Worm (Caenorhabditis elegans): ENCODE results near the gene Y49F6A.11.

Gene Y49F6A.11

DNA sequence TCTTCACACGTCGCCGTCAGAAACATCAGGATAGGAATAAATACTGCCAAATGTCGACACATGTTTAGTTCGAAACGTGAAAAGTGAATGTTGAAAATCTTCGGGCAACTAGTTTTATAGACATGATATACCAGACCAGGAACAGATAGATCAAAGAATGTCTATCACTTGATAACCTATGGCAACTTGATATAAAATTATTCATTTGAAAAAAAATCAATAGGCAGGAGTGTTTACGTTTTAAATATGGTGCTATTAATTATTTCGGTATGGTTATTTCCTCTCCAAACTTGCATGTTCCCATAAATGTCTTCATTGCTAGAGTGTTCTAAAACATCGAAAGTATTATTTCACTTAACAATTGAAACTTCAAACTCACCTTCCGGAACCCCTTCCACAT, 37.1 kb downstream of the Y49F6A.11 start, which contains the start of gene W10G11.2:
W10G11.2 (minus strand) TSS at position 101 of the 400 bp plus-strand sequence.
- TF ChIP-seq syd-9 (tag; optimal IDR thresholded peaks at IDR 0.05) (no peak), sox-2 (GFP tag; IDR thresholded peaks at IDR 0.05) (no peak), ref-2 (tag; optimal IDR thresholded peaks at IDR 0.05) (no peak), unc-3 (GFP tag; conservative IDR thresholded peaks at IDR 0.05) (no peak), unc-3 (tag; optimal IDR thresholded peaks at IDR 0.05) (no peak), fax-1 (tag; optimal IDR thresholded peaks at IDR 0.05) (no peak), npax-4 (tag; optimal IDR thresholded peaks at IDR 0.05) (no peak), dmd-4 (tag; optimal IDR thresholded peaks at IDR 0.05; ENCODE audit: borderline replicate concordance) (no peak), ceh-18 (tag; optimal IDR thresholded peaks at IDR 0.05) (no peak), ttx-3 (tag; optimal IDR thresholded peaks at IDR 0.05) (no peak), che-1 (tag; optimal IDR thresholded peaks at IDR 0.05) (no peak), hlh-13 (GFP tag; optimal IDR thresholded peaks at IDR 0.05) (no peak), nhr-11 (tag; optimal IDR thresholded peaks at IDR 0.05) (no peak), nhr-232 (tag; optimal IDR thresholded peaks at IDR 0.05) (no peak)

DNA sequence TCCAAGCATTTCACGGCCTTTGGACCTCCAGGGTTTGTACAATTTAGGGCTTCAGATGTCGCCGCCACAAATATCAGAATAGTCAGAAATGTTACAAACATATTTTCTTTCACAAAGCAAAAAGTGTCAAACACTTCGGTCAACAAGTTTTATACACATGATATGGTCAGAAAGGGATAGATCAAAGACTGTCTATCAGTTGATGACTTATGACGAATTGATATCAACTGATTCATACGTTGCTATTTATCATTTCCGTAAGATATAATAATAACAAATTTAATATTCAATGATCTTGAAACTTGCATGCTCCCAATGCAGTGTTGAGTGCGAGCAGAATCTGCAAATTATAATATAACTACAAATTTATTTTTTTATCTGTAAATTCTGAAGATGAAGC, 38.0 kb downstream of the Y49F6A.11 start, which contains the start of gene W10G11.1:
W10G11.1 (minus strand) TSS at position 101 of the 400 bp plus-strand sequence.
- TF ChIP-seq hlh-13 (GFP tag; optimal IDR thresholded peaks at IDR 0.05) (no peak), pha-2 (tag; optimal IDR thresholded peaks at IDR 0.05) (no peak), ttx-3 (tag; optimal IDR thresholded peaks at IDR 0.05) (no peak), npax-4 (tag; optimal IDR thresholded peaks at IDR 0.05) (no peak), tbx-2 (tag; optimal IDR thresholded peaks at IDR 0.05) (no peak), hlh-6 (tag; optimal IDR thresholded peaks at IDR 0.05) (no peak), pat-9 (tag; optimal IDR thresholded peaks at IDR 0.05) (no peak), tbx-7 (tag; optimal IDR thresholded peaks at IDR 0.05) (no peak), fkh-10 (GFP tag; optimal IDR thresholded peaks at IDR 0.05) (no peak), C08G9.2 (tag; optimal IDR thresholded peaks at IDR 0.05) (no peak), ceh-48 (tag; optimal IDR thresholded peaks at IDR 0.05) (no peak), pros-1 (tag; optimal IDR thresholded peaks at IDR 0.05) (no peak), ceh-45 (GFP tag; IDR thresholded peaks at IDR 0.05) (no peak), hlh-30 (tag; optimal IDR thresholded peaks at IDR 0.05; ENCODE audit: insufficient read depth) (no peak), ceh-6 (GFP tag; optimal IDR thresholded peaks at IDR 0.05) (no peak), ceh-24 (tag; optimal IDR thresholded peaks at IDR 0.05) (no peak)

DNA sequence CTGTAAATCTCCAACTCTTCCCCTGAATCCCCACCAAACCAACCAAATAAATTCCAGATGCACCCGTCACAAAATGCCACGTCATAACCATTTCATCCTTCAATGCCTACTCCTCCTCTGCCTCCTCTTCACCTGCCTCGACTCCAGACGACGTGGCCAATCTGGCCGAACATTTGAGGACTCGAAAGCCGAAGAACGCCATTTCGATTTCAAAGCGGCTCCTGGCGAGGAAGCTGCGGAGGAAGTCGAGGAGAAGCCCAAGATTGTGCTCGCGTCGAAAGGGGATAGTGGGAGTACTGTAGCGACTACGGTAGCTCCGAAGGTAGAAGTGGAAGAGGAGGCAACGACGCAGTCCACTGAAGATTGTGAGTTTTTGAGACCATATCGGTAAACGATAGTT, 41.2 kb downstream of the Y49F6A.11 start, which contains the start of gene lgc-45:
lgc-45 (plus strand) TSS at position 56 of the 400 bp plus-strand sequence.
- no peak for TF ChIP-seq ceh-24 (tag; optimal IDR thresholded peaks at IDR 0.05)
- no peak for TF ChIP-seq rnt-1 (tag; optimal IDR thresholded peaks at IDR 0.05)
- TF ChIP-seq gmeb-2 (tag; optimal IDR thresholded peaks at IDR 0.05), result no peak
- no peak for TF ChIP-seq ceh-14 (tag; optimal IDR thresholded peaks at IDR 0.05)
- no peak for TF ChIP-seq sdc-2 (tag; optimal IDR thresholded peaks at IDR 0.05)
- no peak for TF ChIP-seq lim-6 (tag; optimal IDR thresholded peaks at IDR 0.05)
- no peak for TF ChIP-seq fax-1 (tag; optimal IDR thresholded peaks at IDR 0.05)
- TF ChIP-seq tbx-2 (tag; optimal IDR thresholded peaks at IDR 0.05), result no peak
- TF ChIP-seq unc-42 (tag; optimal IDR thresholded peaks at IDR 0.05), result no peak
- TF ChIP-seq ceh-2 (tag; optimal IDR thresholded peaks at IDR 0.05), result no peak
- TF ChIP-seq hlh-13 (GFP tag; optimal IDR thresholded peaks at IDR 0.05), result no peak

DNA sequence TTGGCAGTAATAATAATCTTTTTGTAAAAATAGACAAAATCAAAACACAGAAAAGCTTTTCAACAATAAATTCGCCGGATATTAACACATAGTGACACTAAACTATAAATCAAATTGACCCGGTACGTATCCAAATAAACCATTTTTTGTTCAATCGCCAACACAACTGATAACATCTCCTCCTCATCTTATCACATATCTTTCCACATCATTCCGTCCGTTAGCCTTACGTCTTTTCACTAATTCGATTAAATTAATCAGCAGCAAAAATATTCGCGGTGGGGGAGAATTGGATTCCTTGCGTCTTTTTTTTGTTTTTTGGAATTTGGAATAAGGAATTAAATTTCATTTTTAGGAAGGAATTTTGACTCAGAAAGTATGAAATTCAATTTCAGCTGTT, 42.0 kb downstream of the Y49F6A.11 start:
- TF ChIP-seq dve-1 (tag; optimal IDR thresholded peaks at IDR 0.05) (no peak), hlh-13 (GFP tag; optimal IDR thresholded peaks at IDR 0.05) (no peak), dmd-4 (tag; optimal IDR thresholded peaks at IDR 0.05; ENCODE audit: borderline replicate concordance) (no peak), ets-4 (tag; optimal IDR thresholded peaks at IDR 0.05) (no peak), ceh-45 (GFP tag; IDR thresholded peaks at IDR 0.05) (no peak), nfya-1 (tag; optimal IDR thresholded peaks at IDR 0.05) (no peak), pha-4 (tag; optimal IDR thresholded peaks at IDR 0.05) (no peak), sdc-2 (tag; optimal IDR thresholded peaks at IDR 0.05) (no peak), syd-9 (tag; optimal IDR thresholded peaks at IDR 0.05) (no peak), ttx-3 (tag; optimal IDR thresholded peaks at IDR 0.05) (no peak), ztf-16 (tag; optimal IDR thresholded peaks at IDR 0.05) (no peak), unc-3 (GFP tag; conservative IDR thresholded peaks at IDR 0.05) (no peak), unc-3 (tag; optimal IDR thresholded peaks at IDR 0.05) (no peak), tbx-7 (tag; optimal IDR thresholded peaks at IDR 0.05) (no peak), ceh-9 (tag; optimal IDR thresholded peaks at IDR 0.05) (no peak), lim-6 (tag; optimal IDR thresholded peaks at IDR 0.05) (no peak), fax-1 (tag; optimal IDR thresholded peaks at IDR 0.05) (no peak), che-1 (tag; optimal IDR thresholded peaks at IDR 0.05) (no peak), pax-1 (tag; optimal IDR thresholded peaks at IDR 0.05) (no peak), eyg-1 (tag; optimal IDR thresholded peaks at IDR 0.05) (no peak), zip-5 (tag; optimal IDR thresholded peaks at IDR 0.05) (no peak)

Data from whole organism, late embryonic.